Worm (Caenorhabditis elegans) whole organism, L4 larva: Measurements from ENCODE around the gene F07G11.2.

Experiments
- R02D3.7 ChIP-seq: fragments of 150-350 bp; sonication (generic microtip); optimal IDR thresholded peaks from 3 replicates; lab custom pipeline; 2014; ENCODE audit warnings: missing biosample characterization, missing genetic modification characterization
- nhr-76 ChIP-seq: fragments of 150-350 bp; optimal IDR thresholded peaks from 2 replicates; lab custom pipeline; 2014; ENCODE audit warnings: missing biosample characterization, missing genetic modification characterization

ce11 chrV:7282037-7282436 is 22.6 kb upstream of the F07G11.2 start, which contains the start of gene C13A2.3:
- no peak for TF ChIP-seq nhr-76
- no peak for TF ChIP-seq R02D3.7 (tag; lab: Kevin White, UChicago)
